Worm (Caenorhabditis elegans) whole organism, late embryonic: Measurements from ENCODE around the gene msh-5.

Experiments used
- ceh-2 ChIP-seq: sonication (generic microtip); optimal IDR thresholded peaks from 2 replicates; lab custom pipeline; 2016; ENCODE audit warnings: missing genotype, missing genetic modification characterization, missing compliant biosample characterization
- ceh-31 ChIP-seq: sonication (generic microtip); optimal IDR thresholded peaks from 2 replicates; lab custom pipeline; 2016; ENCODE audit warnings: missing genetic modification characterization, missing compliant biosample characterization
- fkh-10 ChIP-seq: fragments of 150-350 bp; optimal IDR thresholded peaks from 2 replicates; lab custom pipeline; 2014; ENCODE audit warnings: missing biosample characterization, missing genetic modification reagents, missing genetic modification characterization
- lin-11 ChIP-seq: fragments of 200-800 bp; sonication (Bioruptor generic); optimal IDR thresholded peaks from 2 replicates; lab custom pipeline; 2018; ENCODE audit warnings: mild to moderate bottlenecking, missing genetic modification characterization, missing compliant biosample characterization
- odd-2 ChIP-seq: sonication (generic microtip); optimal IDR thresholded peaks from 2 replicates; lab custom pipeline; 2017; ENCODE audit warnings: antibody characterized with exemption, mild to moderate bottlenecking, missing genetic modification characterization, missing compliant biosample characterization
- pha-4 ChIP-seq: fragments of 150-350 bp; optimal IDR thresholded peaks from 2 replicates; lab custom pipeline; 2018; ENCODE audit warnings: missing biosample characterization, missing genetic modification reagents, missing genetic modification characterization
- tbx-2 ChIP-seq: sonication (generic microtip); optimal IDR thresholded peaks from 2 replicates; lab custom pipeline; 2016; ENCODE audit warnings: missing genetic modification characterization, missing compliant biosample characterization

msh-5 gene

ce11 chrIV:13209566-13209965 is 54.5 kb downstream of the msh-5 start, which contains the start of gene C48D1.9:
Gene C48D1.9, minus strand, starts transcription at chrIV:13209666.
- no peak for TF ChIP-seq tbx-2 (tag; lab: Kevin White, UChicago)
- TF ChIP-seq pha-4 (tag; lab: Kevin White, UChicago) = no peak
- no peak for TF ChIP-seq fkh-10 (GFP tag; lab: Kevin White, UChicago)
- TF ChIP-seq ceh-2 (tag; lab: Kevin White, UChicago) = no peak
- TF ChIP-seq ceh-31 (tag; lab: Kevin White, UChicago) = no peak
- no peak for TF ChIP-seq lin-11
- no peak for TF ChIP-seq odd-2 (tag; lab: Kevin White, UChicago)
